Worm (Caenorhabditis elegans): Measurements from ENCODE around the gene Y111B2A.21.
A peak's percentile ranks its signal among the peaks of the same experiment; 100 is the strongest.

Y111B2A.21 gene

DNA sequence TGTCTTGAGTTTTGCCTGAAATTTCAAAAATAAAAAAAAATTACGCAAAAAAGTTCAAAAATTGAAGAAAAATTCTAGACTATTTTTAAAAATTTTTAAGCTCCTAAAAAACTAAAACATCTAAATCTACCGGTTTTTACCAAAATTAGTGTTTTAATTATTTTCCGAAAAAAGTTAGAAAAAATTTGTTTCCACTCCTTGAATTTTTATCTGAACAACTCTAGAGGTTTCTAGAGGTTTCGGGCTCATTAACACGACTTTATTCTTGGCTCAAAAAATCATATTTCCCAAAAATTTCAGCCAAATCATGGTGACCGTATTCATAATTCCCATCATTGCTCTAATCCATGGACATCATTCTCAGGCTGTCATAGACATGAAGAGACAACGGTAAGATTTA is 38.6 kb downstream of the Y111B2A.21 start, which contains the start of gene lgc-37:
lgc-37 (plus strand) TSS at position 301 of the 400 bp plus-strand sequence.
- TF ChIP-seq mxl-2 (GFP tag; conservative IDR thresholded peaks at IDR 0.05), result no peak
- TF ChIP-seq hlh-30 (tag; optimal IDR thresholded peaks at IDR 0.05; ENCODE audit: insufficient read depth), result no peak
- TF ChIP-seq spr-3 (GFP tag; optimal IDR thresholded peaks at IDR 0.05), result no peak
- TF ChIP-seq unc-62 (GFP tag; optimal IDR thresholded peaks at IDR 0.05 in 1 of 2), result no peak
- no peak for TF ChIP-seq unc-62 (tag; optimal IDR thresholded peaks at IDR 0.05)

DNA sequence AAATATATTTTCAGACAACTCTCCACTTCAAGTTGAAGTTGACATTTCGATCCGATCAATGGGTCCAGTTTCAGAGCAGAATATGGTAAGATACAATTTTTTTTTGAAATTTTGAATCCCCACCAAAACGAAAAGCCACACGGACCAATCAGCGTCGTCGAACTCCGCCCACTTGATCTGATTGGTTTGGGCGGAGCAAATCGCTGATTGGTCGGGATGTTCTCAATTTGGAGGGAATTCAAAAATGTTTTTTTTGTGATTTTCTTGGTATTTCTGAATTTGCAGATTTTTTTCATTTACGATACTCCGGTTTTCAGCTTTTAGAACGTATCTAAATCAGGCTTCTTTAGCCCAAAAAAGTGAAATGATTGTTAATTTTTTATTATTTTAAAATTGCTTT is 39.2 kb downstream of the Y111B2A.21 start:
- TF ChIP-seq dpl-1 (GFP tag; optimal IDR thresholded peaks at IDR 0.05) (no peak), zip-2 (tag; optimal IDR thresholded peaks at IDR 0.05) (no peak), dmd-9 (GFP tag; IDR thresholded peaks at IDR 0.05) (no peak), egl-43 (GFP tag; IDR thresholded peaks at IDR 0.05) (no peak), nhr-42 (GFP tag; IDR thresholded peaks at IDR 0.05) (no peak), pqm-1 (tag; optimal IDR thresholded peaks at IDR 0.05) (no peak), ceh-20 (GFP tag; IDR thresholded peaks at IDR 0.05) (no peak), aha-1 (tag) (no peak), duxl-1 (tag; optimal IDR thresholded peaks at IDR 0.05; ENCODE audit: poor library complexity) (no peak), nhr-25 (tag; optimal IDR thresholded peaks at IDR 0.05; ENCODE audit: borderline replicate concordance, insufficient read depth) (no peak), daf-16 (GFP tag; optimal IDR thresholded peaks at IDR 0.05) (no peak), daf-16 (tag; optimal IDR thresholded peaks at IDR 0.05) (no peak), mep-1 (tag; optimal IDR thresholded peaks at IDR 0.05) (no peak), Y48G9A.11 (GFP tag; IDR thresholded peaks at IDR 0.05) (no peak), zip-11 (GFP tag; IDR thresholded peaks at IDR 0.05) (no peak)

DNA sequence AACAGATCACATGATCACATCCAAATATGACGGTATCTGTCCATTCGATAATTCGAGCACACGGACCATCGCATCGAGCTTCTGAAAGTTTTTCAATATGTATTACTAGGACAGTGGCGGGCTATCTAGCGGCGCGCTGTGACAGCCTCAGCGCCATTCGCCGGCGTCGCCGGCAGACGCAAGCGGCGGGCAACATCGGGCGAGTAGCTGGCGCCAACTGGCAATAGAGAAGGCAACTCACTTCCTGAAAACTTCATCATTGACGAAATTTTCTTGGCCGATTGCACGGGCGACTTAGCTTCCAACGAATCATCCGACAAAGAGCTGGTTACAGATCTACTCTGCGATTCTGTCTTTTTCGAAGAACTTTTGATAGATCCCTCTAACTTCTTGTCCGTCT is 42.0 kb downstream of the Y111B2A.21 start:
- peak; percentile 67 for TF ChIP-seq set-16 (GFP tag; IDR thresholded peaks at IDR 0.05)
- TF ChIP-seq ceh-82 (tag; optimal IDR thresholded peaks at IDR 0.05), result no peak
- TF ChIP-seq aha-1 (tag), result peak; percentile 68

DNA sequence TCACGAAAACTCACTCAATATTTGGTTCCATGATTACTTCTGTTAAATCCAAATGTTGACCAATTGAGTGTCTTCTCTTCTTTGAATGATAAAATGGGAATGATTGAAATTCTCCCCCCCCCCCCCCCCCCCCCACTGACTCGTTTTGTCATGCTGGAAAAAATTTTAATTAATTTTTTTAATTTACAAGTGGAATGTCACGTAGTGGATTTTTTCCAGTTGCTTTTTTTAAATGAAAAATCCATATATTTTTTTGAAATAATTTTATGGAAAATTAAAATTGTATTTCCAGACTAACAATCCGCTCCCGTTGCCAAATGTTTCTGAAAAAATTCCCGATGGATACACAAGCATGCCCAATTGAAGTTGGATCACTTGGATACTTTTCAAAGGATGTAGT is 43.2 kb downstream of the Y111B2A.21 start, which contains the start of gene BE10.1:
BE10.1 (minus strand) TSS at position 101 of the 400 bp plus-strand sequence.
- TF ChIP-seq ceh-62 (tag; optimal IDR thresholded peaks at IDR 0.05), result no peak

DNA sequence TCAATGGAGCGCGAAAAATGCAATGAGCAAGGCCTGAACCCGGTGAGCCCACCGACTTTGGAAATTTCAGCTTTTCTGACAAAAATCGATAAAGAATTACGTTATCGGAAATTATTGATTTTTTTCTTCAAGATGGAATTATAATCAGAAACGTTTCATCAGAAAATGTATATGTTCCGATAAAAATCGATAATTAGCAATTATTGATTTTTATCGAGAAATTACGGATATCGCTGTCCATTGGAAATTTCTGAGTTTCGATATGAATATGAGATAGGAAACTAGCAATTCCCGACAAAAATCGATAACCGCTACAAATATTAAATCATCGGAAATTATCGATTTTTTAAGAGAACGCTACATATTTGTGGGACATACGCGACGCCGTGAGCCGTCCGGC is 48.0 kb downstream of the Y111B2A.21 start:
- TF ChIP-seq madf-9 (GFP tag; conservative IDR thresholded peaks at IDR 0.05), result no peak
- peak; percentile 95 for TF ChIP-seq ceh-28 (tag; optimal IDR thresholded peaks at IDR 0.05)
- no peak for TF ChIP-seq hmg-1.1 (GFP tag; IDR thresholded peaks at IDR 0.05)
- TF ChIP-seq F44E2.7 (GFP tag; IDR thresholded peaks at IDR 0.05), result no peak
- TF ChIP-seq Y5F2A.4 (GFP tag; optimal IDR thresholded peaks at IDR 0.05), result no peak
- TF ChIP-seq Y48G9A.11 (GFP tag; IDR thresholded peaks at IDR 0.05), result no peak

Measured in whole organism, L4 larva.